Worm (Caenorhabditis elegans) whole organism, L4 larva: Measurements from ENCODE around the gene F25B4.4.

Source experiments
- D1046.2 ChIP-seq: fragments of 200-800 bp; sonication (Bioruptor generic); IDR thresholded peaks from 2 replicates; pipeline ENCODE4 v1.3.6; 2022; ENCODE audit warnings: missing genetic modification characterization, missing compliant biosample characterization
- F10B5.3 ChIP-seq: sonication (generic microtip); optimal IDR thresholded peaks from 2 replicates; lab custom pipeline; 2016; ENCODE audit warnings: mild to moderate bottlenecking, missing genetic modification characterization, missing compliant biosample characterization
- F44E2.7 ChIP-seq: fragments of 200-800 bp; sonication (Bioruptor generic); IDR thresholded peaks from 2 replicates; pipeline ENCODE4 v2.1.2; 2022; ENCODE audit warnings: missing genetic modification characterization, missing compliant biosample characterization
- T20F7.1 ChIP-seq: fragments of 200-800 bp; sonication (Bioruptor generic); optimal IDR thresholded peaks from 2 replicates; lab custom pipeline; 2018; ENCODE audit warnings: mild to moderate bottlenecking, missing genetic modification characterization, missing compliant biosample characterization
- T26A8.4 ChIP-seq: fragments of 200-800 bp; sonication (Bioruptor generic); IDR thresholded peaks from 2 replicates; pipeline ENCODE4 v1.3.6; 2022; ENCODE audit warnings: missing genetic modification characterization, missing compliant biosample characterization
- Y105C5A.15 ChIP-seq: fragments of 200-800 bp; sonication (Bioruptor generic); IDR thresholded peaks from 2 replicates; pipeline ENCODE4 v1.3.6; 2022; ENCODE audit warnings: missing genetic modification characterization, missing compliant biosample characterization
- Y48G9A.11 ChIP-seq: fragments of 200-800 bp; sonication (Bioruptor generic); IDR thresholded peaks from 2 replicates; pipeline ENCODE4 v1.3.6; 2022; ENCODE audit warnings: missing genetic modification reagents, missing genetic modification characterization, missing compliant biosample characterization
- Y75B8A.6 ChIP-seq: fragments of 200-800 bp; sonication (Bioruptor generic); IDR thresholded peaks from 2 replicates; pipeline ENCODE4 v1.3.6; 2022; ENCODE audit warnings: missing genetic modification reagents, missing genetic modification characterization, missing compliant biosample characterization
- ZK546.5 ChIP-seq, 2 experiments: sonication (generic microtip); optimal IDR thresholded peaks; 2 replicates each; lab custom pipeline; 2017; ENCODE audit warnings: missing biosample characterization in 2 of 2, missing genetic modification characterization in 2 of 2
- aly-2 ChIP-seq: sonication (generic microtip); optimal IDR thresholded peaks from 2 replicates; lab custom pipeline; 2018; ENCODE audit warnings: missing biosample characterization, missing genetic modification characterization
- attf-4 ChIP-seq: sonication (generic microtip); optimal IDR thresholded peaks from 3 replicates; lab custom pipeline; 2017; ENCODE audit warnings: missing biosample characterization, missing genetic modification characterization
- ceh-32 ChIP-seq: sonication (generic microtip); optimal IDR thresholded peaks from 2 replicates; lab custom pipeline; 2016; ENCODE audit warnings: mild to moderate bottlenecking, missing genetic modification characterization, missing compliant biosample characterization; ENCODE audit not compliant: poor library complexity
- ceh-62 ChIP-seq: sonication (generic microtip); optimal IDR thresholded peaks from 2 replicates; lab custom pipeline; 2017; ENCODE audit warnings: missing biosample characterization, missing genetic modification characterization
- ceh-82 ChIP-seq: sonication (generic microtip); optimal IDR thresholded peaks from 2 replicates; lab custom pipeline; 2017; ENCODE audit warnings: missing biosample characterization, missing genetic modification characterization
- cey-2 ChIP-seq: sonication (generic microtip); optimal IDR thresholded peaks from 3 replicates; lab custom pipeline; 2017; ENCODE audit warnings: missing genetic modification characterization, mild to moderate bottlenecking, missing compliant biosample characterization, antibody characterized with exemption, borderline replicate concordance; ENCODE audit not compliant: insufficient read depth
- daf-12 ChIP-seq: fragments of 150-350 bp; optimal IDR thresholded peaks from 2 replicates; lab custom pipeline; 2014; ENCODE audit warnings: missing biosample characterization, missing genetic modification reagents, missing genetic modification characterization
- daf-8 ChIP-seq: fragments of 200-800 bp; sonication (Bioruptor generic); IDR thresholded peaks from 2 replicates; pipeline ENCODE4 v1.3.6; 2022; ENCODE audit warnings: missing genetic modification characterization, missing compliant biosample characterization
- dmd-6 ChIP-seq: fragments of 200-800 bp; sonication (Bioruptor generic); IDR thresholded peaks from 2 replicates; pipeline ENCODE4 v1.3.6; 2022; ENCODE audit warnings: missing genetic modification reagents, missing genetic modification characterization, missing compliant biosample characterization
- dmd-8 ChIP-seq: fragments of 200-800 bp; sonication (Bioruptor generic); IDR thresholded peaks from 2 replicates; pipeline ENCODE4 v1.3.6; 2022; ENCODE audit warnings: missing genetic modification characterization, missing compliant biosample characterization
- dmd-9 ChIP-seq: fragments of 200-800 bp; sonication (Bioruptor generic); IDR thresholded peaks from 2 replicates; pipeline ENCODE4 v1.3.6; 2022; ENCODE audit warnings: missing genetic modification reagents, missing genetic modification characterization, missing compliant biosample characterization
- dve-1 ChIP-seq: sonication (generic microtip); optimal IDR thresholded peaks from 2 replicates; lab custom pipeline; 2017; ENCODE audit warnings: antibody characterized with exemption, mild to moderate bottlenecking, missing genetic modification characterization, missing compliant biosample characterization; ENCODE audit not compliant: insufficient read depth
- egl-43 ChIP-seq: fragments of 200-800 bp; sonication (Bioruptor generic); IDR thresholded peaks from 2 replicates; pipeline ENCODE4 v1.3.6; 2022; ENCODE audit warnings: missing genetic modification reagents, missing genetic modification characterization, missing compliant biosample characterization
- fos-1 ChIP-seq: fragments of 150-350 bp; optimal IDR thresholded peaks from 2 replicates; lab custom pipeline; 2014; ENCODE audit warnings: missing biosample characterization, missing genetic modification characterization
- hlh-11 ChIP-seq: fragments of 200-800 bp; sonication (Bioruptor generic); optimal IDR thresholded peaks from 2 replicates; lab custom pipeline; 2018; ENCODE audit warnings: mild to moderate bottlenecking, missing genetic modification characterization, missing compliant biosample characterization
- lim-7 ChIP-seq: fragments of 200-800 bp; sonication (Bioruptor generic); IDR thresholded peaks from 2 replicates; pipeline ENCODE4 v1.3.6; 2022; ENCODE audit warnings: missing genetic modification characterization, missing compliant biosample characterization
- lin-15B ChIP-seq: fragments of 150-350 bp; sonication (generic microtip); optimal IDR thresholded peaks from 3 replicates; lab custom pipeline; 2014; ENCODE audit warnings: missing biosample characterization, missing genetic modification characterization
- lin-29 ChIP-seq: fragments of 200-800 bp; sonication (Bioruptor generic); IDR thresholded peaks from 2 replicates; pipeline ENCODE4 v1.3.6; 2022; ENCODE audit warnings: missing genetic modification reagents, missing genetic modification characterization, missing compliant biosample characterization
- lin-39 ChIP-seq: fragments of 150-350 bp; optimal IDR thresholded peaks from 2 replicates; lab custom pipeline; 2014; ENCODE audit warnings: missing biosample characterization, missing genetic modification reagents, missing genetic modification characterization
- lir-3 ChIP-seq: sonication (generic microtip); optimal IDR thresholded peaks from 2 replicates; lab custom pipeline; 2016; ENCODE audit warnings: mild to moderate bottlenecking, missing genetic modification characterization, missing compliant biosample characterization
- mes-2 ChIP-seq: sonication (generic microtip); optimal IDR thresholded peaks from 2 replicates; lab custom pipeline; 2016; ENCODE audit warnings: missing genotype, mild to moderate bottlenecking, missing genetic modification characterization, missing compliant biosample characterization; ENCODE audit not compliant: poor library complexity, severe bottlenecking
- mxl-2 ChIP-seq: fragments of 200-800 bp; sonication (Bioruptor generic); conservative IDR thresholded peaks from 2 replicates; pipeline ENCODE4 v1.3.6; 2022; ENCODE audit warnings: missing genetic modification reagents, missing genetic modification characterization, missing compliant biosample characterization
- mxl-3 ChIP-seq: fragments of 200-800 bp; sonication (Bioruptor generic); optimal IDR thresholded peaks from 2 replicates; lab custom pipeline; 2018; ENCODE audit warnings: mild to moderate bottlenecking, missing genetic modification characterization, missing compliant biosample characterization
- nhr-10 ChIP-seq: fragments of 150-350 bp; optimal IDR thresholded peaks from 2 replicates; lab custom pipeline; 2014; ENCODE audit warnings: missing biosample characterization, missing genetic modification characterization
- nhr-237 ChIP-seq: sonication (generic microtip); optimal IDR thresholded peaks from 2 replicates; lab custom pipeline; 2017; ENCODE audit warnings: missing biosample characterization, missing genetic modification characterization
- nhr-25 ChIP-seq: sonication (generic microtip); optimal IDR thresholded peaks from 2 replicates; lab custom pipeline; 2017; ENCODE audit warnings: missing genetic modification characterization, mild to moderate bottlenecking, missing compliant biosample characterization, antibody characterized with exemption, moderate library complexity, borderline replicate concordance; ENCODE audit not compliant: insufficient read depth
- nhr-28 ChIP-seq: fragments of 150-350 bp; optimal IDR thresholded peaks from 2 replicates; lab custom pipeline; 2014; ENCODE audit warnings: missing biosample characterization, missing genetic modification characterization
- nhr-6 ChIP-seq: fragments of 150-350 bp; optimal IDR thresholded peaks from 2 replicates; lab custom pipeline; 2014; ENCODE audit warnings: missing biosample characterization, missing genetic modification characterization
- pha-4 ChIP-seq, 2 experiments: fragments of 150-350 bp in 1 of 2; fragments of 200-800 bp in 1 of 2; sonication (Bioruptor generic) in 1 of 2; IDR thresholded peaks in 1 of 2; optimal IDR thresholded peaks in 1 of 2; 2 replicates each; pipeline versions ENCODE4 v1.3.6 to Lab custom; 2014 to 2022; ENCODE audit warnings: missing genetic modification characterization in 2 of 2, missing genetic modification reagents in 2 of 2, missing biosample characterization in 1 of 2, missing compliant biosample characterization in 1 of 2
- php-3 ChIP-seq: fragments of 200-800 bp; sonication (Bioruptor generic); IDR thresholded peaks from 2 replicates; pipeline ENCODE4 v1.3.6; 2022; ENCODE audit warnings: missing genetic modification reagents, missing genetic modification characterization, missing compliant biosample characterization
- pqm-1 ChIP-seq: sonication (generic microtip); optimal IDR thresholded peaks from 2 replicates; lab custom pipeline; 2017; ENCODE audit warnings: missing biosample characterization, missing genetic modification characterization
- saeg-2 ChIP-seq: fragments of 200-800 bp; sonication (Bioruptor generic); IDR thresholded peaks from 2 replicates; pipeline ENCODE4 v1.3.6; 2022; ENCODE audit warnings: missing genetic modification reagents, missing genetic modification characterization, missing compliant biosample characterization
- snpc-1.2 ChIP-seq: fragments of 200-800 bp; sonication (Bioruptor generic); IDR thresholded peaks from 2 replicates; pipeline ENCODE4 v1.3.6; 2022; ENCODE audit warnings: missing genetic modification reagents, missing genetic modification characterization, missing compliant biosample characterization
- spr-1 ChIP-seq: sonication (generic microtip); optimal IDR thresholded peaks from 2 replicates; lab custom pipeline; 2016; ENCODE audit warnings: mild to moderate bottlenecking, missing genetic modification characterization, missing compliant biosample characterization
- unc-130 ChIP-seq: sonication (generic microtip); optimal IDR thresholded peaks from 2 replicates; lab custom pipeline; 2016; ENCODE audit warnings: missing genetic modification reagents, missing genetic modification characterization, missing compliant biosample characterization
- unc-62 ChIP-seq, 3 experiments: fragments of 150-350 bp in 1 of 3; sonication (generic microtip); optimal IDR thresholded peaks in 2 of 3; peaks in 1 of 3; 1 replicate in 1 of 3; 2 replicates in 2 of 3; lab custom pipeline; 2014 to 2017; ENCODE audit warnings: missing biosample characterization in 3 of 3, missing genetic modification characterization in 3 of 3, missing genetic modification reagents in 3 of 3, missing genotype in 1 of 3
- zfp-2 ChIP-seq: sonication (generic microtip); optimal IDR thresholded peaks from 2 replicates; lab custom pipeline; 2016; ENCODE audit warnings: mild to moderate bottlenecking, missing genetic modification characterization, missing compliant biosample characterization
- zfp-3 ChIP-seq: fragments of 200-800 bp; sonication (Bioruptor generic); conservative IDR thresholded peaks from 2 replicates; pipeline ENCODE4 v1.3.6; 2022; ENCODE audit warnings: missing genetic modification reagents, missing genetic modification characterization, missing compliant biosample characterization
- zip-11 ChIP-seq: fragments of 200-800 bp; sonication (Bioruptor generic); IDR thresholded peaks from 2 replicates; pipeline ENCODE4 v1.3.6; 2022; ENCODE audit warnings: missing genetic modification characterization, missing compliant biosample characterization

The F25B4.4 gene

ce11 chrV:5684534-5684933 lies at the start of gene F25B4.4, which contains the start of gene hmgs-1 (continued):
- TF ChIP-seq Y48G9A.11 (GFP tag; lab: Robert Waterston, UW) (peak; percentile 49; the same call in 1 of the 2 replicates), nhr-25 (tag; lab: Kevin White, UChicago) (peak; percentile 50), ceh-32 (no peak)

- TF ChIP-seq unc-130 (GFP tag; lab: Kevin White, UChicago), result no peak
- no peak for TF ChIP-seq attf-4 (tag; lab: Kevin White, UChicago)
- TF ChIP-seq nhr-237 (tag; lab: Kevin White, UChicago), result no peak
- TF ChIP-seq F10B5.3 (tag; lab: Kevin White, UChicago), result no peak
- TF ChIP-seq ceh-82, result no peak
- TF ChIP-seq ceh-62, result no peak
- no peak for TF ChIP-seq egl-43 (GFP tag; lab: Robert Waterston, UW)
- TF ChIP-seq pha-4 (GFP tag; IDR thresholded peaks at IDR 0.05; lab: Robert Waterston, UW), result no peak
- no peak for TF ChIP-seq pha-4 (tag; optimal IDR thresholded peaks at IDR 0.05; lab: Kevin White, UChicago)
- TF ChIP-seq zfp-2 (tag; lab: Kevin White, UChicago), result no peak
- no peak for TF ChIP-seq daf-8 (GFP tag; lab: Robert Waterston, UW)
Observed at ce11 chrV:5644171-5644570, 40.5 kb upstream of the F25B4.4 start, which contains the start of gene srx-117. Gene srx-117 (plus strand): TSS chrV:5644471.

ce11 chrV:5647359-5647758 lies 37.3 kb upstream of the F25B4.4 start, which contains the start of gene C14C11.4:
Gene C14C11.4 (plus strand): TSS chrV:5647610.
- TF ChIP-seq lin-15B (tag; lab: Kevin White, UChicago) (no peak), D1046.2 (GFP tag; lab: Robert Waterston, UW) (no peak), ceh-82 (no peak), cey-2 (tag; lab: Kevin White, UChicago) (no peak), zfp-3 (GFP tag; lab: Robert Waterston, UW) (no peak), Y75B8A.6 (GFP tag; lab: Robert Waterston, UW) (no peak), dmd-6 (GFP tag; lab: Robert Waterston, UW) (peak; percentile 65), unc-62 (GFP tag; optimal IDR thresholded peaks at IDR 0.05 in 1 of 2; lab: Kevin White, UChicago) (no peak), unc-62 (tag; optimal IDR thresholded peaks at IDR 0.05; lab: Kevin White, UChicago) (no peak), aly-2 (tag; lab: Kevin White, UChicago) (no peak), lin-39 (tag; lab: Kevin White, UChicago) (no peak), lim-7 (GFP tag; lab: Robert Waterston, UW) (no peak), pqm-1 (tag; lab: Kevin White, UChicago) (peak; percentile 77), Y105C5A.15 (GFP tag; lab: Robert Waterston, UW) (no peak), lin-29 (no peak), dmd-9 (no peak), ZK546.5 (tag; optimal IDR thresholded peaks at IDR 0.05; lab: Kevin White, UChicago) (no peak), nhr-28 (tag; lab: Kevin White, UChicago) (peak; percentile 75), T26A8.4 (no peak), nhr-6 (tag; lab: Kevin White, UChicago) (no peak), mxl-3 (peak; percentile 52), dve-1 (tag; lab: Kevin White, UChicago) (no peak), dmd-8 (GFP tag; lab: Robert Waterston, UW) (no peak), snpc-1.2 (GFP tag; lab: Robert Waterston, UW) (no peak), mes-2 (tag; lab: Kevin White, UChicago) (no peak), spr-1 (tag; lab: Kevin White, UChicago) (no peak), fos-1 (tag; lab: Kevin White, UChicago) (no peak), hlh-11 (tag; lab: Kevin White, UChicago) (peak; percentile 38), T20F7.1 (GFP tag; lab: Kevin White, UChicago) (no peak), saeg-2 (no peak), lir-3 (tag; lab: Kevin White, UChicago) (no peak), nhr-10 (tag; lab: Kevin White, UChicago) (no peak), daf-12 (no peak), F44E2.7 (no peak), php-3 (GFP tag; lab: Robert Waterston, UW) (no peak), zip-11 (GFP tag; lab: Robert Waterston, UW) (no peak), mxl-2 (GFP tag; lab: Robert Waterston, UW) (no peak)
